Fruit fly (Drosophila melanogaster) whole organism, wandering third instar larva: ENCODE results near the gene Cap-D2.

Source experiments
- CG32264 ChIP-seq: fragments of 200-800 bp; sonication (Bioruptor generic); optimal IDR thresholded peaks from 2 replicates; lab custom pipeline; 2016; ENCODE audit warnings: missing biosample characterization, missing genetic modification characterization
- CG9705 ChIP-seq: fragments of 200-800 bp; sonication (Bioruptor generic); optimal IDR thresholded peaks from 2 replicates; lab custom pipeline; 2018; ENCODE audit warnings: missing biosample characterization, mild to moderate bottlenecking, missing genetic modification characterization
- Dfd ChIP-seq: fragments of >200 bp; optimal IDR thresholded peaks from 2 replicates; lab custom pipeline; 2017; ENCODE audit warnings: missing biosample characterization, missing genetic modification characterization
- Dif ChIP-seq: fragments of 200-275, 200-300 bp; sonication (Bioruptor generic); optimal IDR thresholded peaks from 2 replicates; lab custom pipeline; 2018; ENCODE audit warnings: missing biosample characterization, missing genetic modification characterization; ENCODE audit not compliant: partially characterized antibody
- GATAd ChIP-seq: sonication (Bioruptor generic); optimal IDR thresholded peaks from 2 replicates; lab custom pipeline; 2016; ENCODE audit warnings: missing biosample characterization, missing genetic modification characterization
- HLH106 ChIP-seq: fragments of 200-800 bp; optimal IDR thresholded peaks from 3 replicates; lab custom pipeline; 2019; ENCODE audit warnings: missing biosample characterization, mild to moderate bottlenecking, missing genetic modification characterization, moderate library complexity
- Hnf4 ChIP-seq: fragments of 200-800 bp; sonication (Bioruptor generic); optimal IDR thresholded peaks from 2 replicates; lab custom pipeline; 2016; ENCODE audit warnings: missing biosample characterization, mild to moderate bottlenecking, missing genetic modification characterization
- Hr78 ChIP-seq: fragments of >200 bp; optimal IDR thresholded peaks from 2 replicates; lab custom pipeline; 2017; ENCODE audit warnings: missing biosample characterization, missing genetic modification characterization
- Jra ChIP-seq: sonication (Bioruptor generic); optimal IDR thresholded peaks from 2 replicates; lab custom pipeline; 2016; ENCODE audit warnings: missing biosample characterization, missing genetic modification characterization
- Mio ChIP-seq: sonication (Bioruptor generic); optimal IDR thresholded peaks from 2 replicates; lab custom pipeline; 2016; ENCODE audit warnings: missing biosample characterization, missing genetic modification characterization
- Myc ChIP-seq: fragments of >200 bp; optimal IDR thresholded peaks from 2 replicates; lab custom pipeline; 2017
- N ChIP-seq: fragments of >200 bp; optimal IDR thresholded peaks from 2 replicates; lab custom pipeline; 2018; ENCODE audit warnings: missing biosample characterization, missing external identifiers, missing genetic modification characterization
- OdsH ChIP-seq: fragments of 200-800 bp; sonication (Bioruptor generic); optimal IDR thresholded peaks from 2 replicates; lab custom pipeline; 2016; ENCODE audit warnings: missing biosample characterization, mild to moderate bottlenecking, missing genetic modification characterization
- Vsx2 ChIP-seq: fragments of 200-300, 225-300 bp; sonication (Bioruptor generic); optimal IDR thresholded peaks from 2 replicates; lab custom pipeline; 2018; ENCODE audit warnings: missing biosample characterization, missing genetic modification characterization; ENCODE audit not compliant: partially characterized antibody
- br ChIP-seq: fragments of 200-800 bp; sonication (Bioruptor generic); optimal IDR thresholded peaks from 2 replicates; lab custom pipeline; 2016; ENCODE audit warnings: missing biosample characterization, missing genetic modification characterization
- dl ChIP-seq, 2 experiments: fragments of 175-275, 200-275 bp in 1 of 2; fragments of 200-275 bp in 1 of 2; sonication (Bioruptor generic); optimal IDR thresholded peaks; lab custom pipeline; 2018; ENCODE audit warnings: mild to moderate bottlenecking in 2 of 2, missing biosample characterization in 2 of 2, missing genetic modification characterization in 2 of 2, moderate library complexity in 2 of 2; ENCODE audit not compliant: partially characterized antibody in 2 of 2, insufficient read depth in 1 of 2
- dmrt93B ChIP-seq: fragments of 200-800 bp; sonication (Bioruptor generic); optimal IDR thresholded peaks from 2 replicates; lab custom pipeline; 2018; ENCODE audit warnings: missing biosample characterization, mild to moderate bottlenecking, missing genetic modification characterization
- dsf ChIP-seq: sonication (Bioruptor generic); optimal IDR thresholded peaks from 2 replicates; lab custom pipeline; 2016; ENCODE audit warnings: missing biosample characterization, missing genetic modification characterization, borderline replicate concordance
- ey ChIP-seq: fragments of 200-800 bp; sonication (Bioruptor generic); optimal IDR thresholded peaks from 2 replicates; lab custom pipeline; 2016; ENCODE audit warnings: missing biosample characterization, missing genetic modification characterization
- foxo ChIP-seq, 2 experiments: fragments of 200-800 bp; sonication (Bioruptor generic); optimal IDR thresholded peaks; 2 replicates in 1 of 2; 3 replicates in 1 of 2; lab custom pipeline; 2016 to 2017; ENCODE audit warnings: missing biosample characterization in 2 of 2, missing genetic modification characterization in 2 of 2
- fru ChIP-seq: fragments of 200-800 bp; sonication (Bioruptor generic); optimal IDR thresholded peaks from 3 replicates; lab custom pipeline; 2016; ENCODE audit warnings: missing biosample characterization, mild to moderate bottlenecking, missing genetic modification characterization
- jim ChIP-seq: fragments of 175-275, 200-325 bp; sonication (Bioruptor generic); optimal IDR thresholded peaks from 2 replicates; lab custom pipeline; 2016; ENCODE audit warnings: missing biosample characterization, mild to moderate bottlenecking, missing genetic modification characterization
- pan ChIP-seq: fragments of >200 bp; optimal IDR thresholded peaks from 2 replicates; lab custom pipeline; 2017
- sage ChIP-seq: fragments of 200-800 bp; sonication (Bioruptor generic); optimal IDR thresholded peaks from 2 replicates; lab custom pipeline; 2016; ENCODE audit warnings: missing biosample characterization, mild to moderate bottlenecking, missing genetic modification characterization
- sv ChIP-seq: fragments of 200-800 bp; sonication (Bioruptor generic); optimal IDR thresholded peaks from 3 replicates; lab custom pipeline; 2016; ENCODE audit warnings: missing biosample characterization, missing genetic modification characterization
- tai ChIP-seq: sonication (Bioruptor generic); optimal IDR thresholded peaks from 2 replicates; lab custom pipeline; 2016; ENCODE audit warnings: missing biosample characterization, missing genetic modification characterization
- usp ChIP-seq: fragments of >200 bp; optimal IDR thresholded peaks from 2 replicates; lab custom pipeline; 2017; ENCODE audit warnings: missing biosample characterization, missing genetic modification characterization
- woc ChIP-seq: sonication (Bioruptor generic); optimal IDR thresholded peaks from 2 replicates; lab custom pipeline; 2016; ENCODE audit warnings: missing biosample characterization, mild to moderate bottlenecking, missing genetic modification characterization

Gene Cap-D2

dm6 chr3R:29690960-29691527, 15.6 kb downstream of the Cap-D2 start:
- TF ChIP-seq jim = no peak
- TF ChIP-seq Dif = peak; percentile 89
- TF ChIP-seq Vsx2 (GFP tag; lab: Kevin White, UChicago) = peak; percentile 57
- peak; percentile 80 to 89 for TF ChIP-seq dl (GFP tag; optimal IDR thresholded peaks at IDR 0.05; lab: Kevin White, UChicago; ENCODE audit: insufficient read depth in 1 of 2, partially characterized antibody in 2 of 2)

- TF ChIP-seq pan (lab: Kevin White, UChicago) = no peak
- peak; percentile 23 for TF ChIP-seq Dfd (GFP tag; lab: Kevin White, UChicago)
Measured at dm6 chr3R:29692009-29692641, 16.7 kb downstream of the Cap-D2 start, which contains the start of gene dmrt99B. Gene dmrt99B (plus strand): TSS chr3R:29692591.

dm6 chr3R:29695744-29696143, 20.3 kb downstream of the Cap-D2 start:
- TF ChIP-seq fru (GFP tag; lab: Kevin White, UChicago) = no peak
- TF ChIP-seq Dfd (GFP tag; lab: Kevin White, UChicago) = peak; percentile 94

- no peak for TF ChIP-seq dmrt93B (GFP tag; lab: Kevin White, UChicago)
- TF ChIP-seq CG32264 (GFP tag; lab: Kevin White, UChicago) = no peak
- TF ChIP-seq Hr78 (GFP tag; lab: Kevin White, UChicago) = no peak
- TF ChIP-seq woc (GFP tag; lab: Kevin White, UChicago) = no peak
- no peak for TF ChIP-seq OdsH
- no peak for TF ChIP-seq sage (GFP tag; lab: Kevin White, UChicago)
- TF ChIP-seq Myc (lab: Kevin White, UChicago) = no peak
- no peak for TF ChIP-seq Hnf4
Measured at dm6 chr3R:29696359-29696758, 20.9 kb downstream of the Cap-D2 start.

- no peak for TF ChIP-seq HLH106 (tag; lab: Kevin White, UChicago)
- TF ChIP-seq, all 38 proteins: peak for 0
Measured at dm6 chr3R:29697841-29698240, 22.4 kb downstream of the Cap-D2 start.

- no peak for TF ChIP-seq fru (GFP tag; lab: Kevin White, UChicago)
- no peak for TF ChIP-seq HLH106 (tag; lab: Kevin White, UChicago)
- no peak for TF ChIP-seq Jra
- no peak for TF ChIP-seq CG9705
- no peak for TF ChIP-seq br (GFP tag; lab: Kevin White, UChicago)
- no peak for TF ChIP-seq usp (GFP tag; lab: Kevin White, UChicago)
- no peak for TF ChIP-seq ey
- TF ChIP-seq pan (lab: Kevin White, UChicago) = no peak
- TF ChIP-seq GATAd (GFP tag; lab: Kevin White, UChicago) = no peak
- no peak for TF ChIP-seq CG32264 (GFP tag; lab: Kevin White, UChicago)
- no peak for TF ChIP-seq dl (GFP tag; optimal IDR thresholded peaks at IDR 0.05; lab: Kevin White, UChicago; ENCODE audit: insufficient read depth in 1 of 2, partially characterized antibody in 2 of 2)
- no peak for TF ChIP-seq foxo (GFP tag; optimal IDR thresholded peaks at IDR 0.05; lab: Kevin White, UChicago)
- no peak for TF ChIP-seq sv (GFP tag; lab: Kevin White, UChicago)
- TF ChIP-seq sage (GFP tag; lab: Kevin White, UChicago) = no peak
- no peak for TF ChIP-seq Hr78 (GFP tag; lab: Kevin White, UChicago)
- no peak for TF ChIP-seq Dfd (GFP tag; lab: Kevin White, UChicago)
- TF ChIP-seq N (GFP tag; lab: Kevin White, UChicago) = no peak
- no peak for TF ChIP-seq woc (GFP tag; lab: Kevin White, UChicago)
- TF ChIP-seq dsf (GFP tag; lab: Kevin White, UChicago) = no peak
Measured at dm6 chr3R:29699220-29699619, 23.8 kb downstream of the Cap-D2 start.

dm6 chr3R:29701739-29702138, 26.3 kb downstream of the Cap-D2 start:
- TF ChIP-seq jim (no peak), dmrt93B (GFP tag; lab: Kevin White, UChicago) (no peak), Hr78 (GFP tag; lab: Kevin White, UChicago) (no peak), tai (no peak), OdsH (no peak), Mio (GFP tag; lab: Kevin White, UChicago) (no peak), dl (GFP tag; optimal IDR thresholded peaks at IDR 0.05; lab: Kevin White, UChicago; ENCODE audit: insufficient read depth in 1 of 2, partially characterized antibody in 2 of 2) (no peak), CG9705 (no peak)
- TF ChIP-seq, all 38 proteins: peak for 0
